Worm (Caenorhabditis elegans) whole organism, midembryonic: ENCODE data around the gene C31H1.1.

Experiments
- flt-1 ChIP-seq: fragments of 200-800 bp; sonication (Bioruptor generic); IDR thresholded peaks from 2 replicates; pipeline ENCODE4 v1.3.6; 2022; ENCODE audit warnings: missing genetic modification characterization, missing compliant biosample characterization
- med-1 ChIP-seq: sonication (generic microtip); optimal IDR thresholded peaks from 2 replicates; lab custom pipeline; 2017; ENCODE audit warnings: missing genetic modification characterization, mild to moderate bottlenecking, missing compliant biosample characterization, antibody characterized with exemption, missing genetic modification reagents; ENCODE audit not compliant: insufficient read depth
- ztf-23 ChIP-seq: fragments of 200-800 bp; sonication (Bioruptor generic); IDR thresholded peaks from 2 replicates; pipeline ENCODE4 v1.3.6; 2022; ENCODE audit warnings: missing genetic modification reagents, missing genetic modification characterization, missing compliant biosample characterization

ce11 chrIV:5780234-5780788 is 16.9 kb upstream of the C31H1.1 start:
- TF ChIP-seq med-1 (GFP tag; lab: Kevin White, UChicago) (no peak), ztf-23 (GFP tag; lab: Robert Waterston, UW) (no peak), flt-1 (GFP tag; lab: Robert Waterston, UW) (no peak)
